Worm (Caenorhabditis elegans) whole organism, early embryonic: ENCODE results near the gene C38C6.3.

Experiments used
- aly-1 ChIP-seq: sonication (generic microtip); optimal IDR thresholded peaks from 2 replicates; lab custom pipeline; 2016; ENCODE audit warnings: missing genetic modification characterization, missing compliant biosample characterization
- ama-1 ChIP-seq: fragments of 150-350 bp; optimal IDR thresholded peaks from 2 replicates; lab custom pipeline; 2014
- ceh-13 ChIP-seq: fragments of 200-800 bp; sonication (Bioruptor generic); optimal IDR thresholded peaks from 2 replicates; lab custom pipeline; 2018; ENCODE audit warnings: mild to moderate bottlenecking, missing genetic modification characterization, missing compliant biosample characterization
- ceh-36 ChIP-seq: sonication (generic microtip); optimal IDR thresholded peaks from 2 replicates; lab custom pipeline; 2016; ENCODE audit warnings: missing genetic modification characterization, inconsistent platforms, missing compliant biosample characterization
- ets-7 ChIP-seq: sonication (generic microtip); optimal IDR thresholded peaks from 2 replicates; lab custom pipeline; 2016; ENCODE audit warnings: missing genotype, missing genetic modification characterization, missing compliant biosample characterization
- flt-1 ChIP-seq: fragments of 200-800 bp; sonication (Bioruptor generic); IDR thresholded peaks from 2 replicates; pipeline ENCODE4 v1.3.6; 2022; ENCODE audit warnings: missing genetic modification characterization, missing compliant biosample characterization
- hmg-4 ChIP-seq: fragments of 200-800 bp; sonication (Bioruptor generic); optimal IDR thresholded peaks from 2 replicates; lab custom pipeline; 2018; ENCODE audit warnings: mild to moderate bottlenecking, missing genetic modification characterization, missing compliant biosample characterization
- tbx-37 ChIP-seq: fragments of 200-800 bp; sonication (Bioruptor generic); conservative IDR thresholded peaks from 2 replicates; pipeline ENCODE4 v1.3.6; 2022; ENCODE audit warnings: missing genetic modification reagents, missing genetic modification characterization, missing compliant biosample characterization
- tra-4 ChIP-seq: sonication (generic microtip); optimal IDR thresholded peaks from 2 replicates; lab custom pipeline; 2017; ENCODE audit warnings: missing genetic modification characterization, missing compliant biosample characterization

DNA sequence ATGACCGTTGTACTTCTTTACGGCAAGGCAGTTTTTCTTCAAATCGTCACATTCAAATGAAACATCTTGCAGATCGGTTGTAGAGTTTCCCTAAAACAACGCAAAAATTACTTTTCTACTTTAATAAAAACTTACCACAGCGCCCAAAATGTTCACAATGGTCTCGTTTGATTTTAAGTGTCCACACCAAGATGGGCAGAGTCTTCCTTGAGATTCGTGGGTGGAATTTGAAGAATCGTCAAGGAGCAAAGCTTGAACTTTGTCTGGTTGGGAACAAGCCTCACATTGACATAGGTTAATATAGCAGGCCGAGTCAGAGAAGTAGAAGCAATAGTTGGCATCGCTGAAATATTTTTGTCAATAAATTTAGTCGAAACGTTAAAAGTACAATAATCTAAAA, 27.9 kb upstream of the C38C6.3 start:
- TF ChIP-seq hmg-4: no peak
- TF ChIP-seq tra-4 (tag; lab: Kevin White, UChicago): no peak
- TF ChIP-seq aly-1 (tag; lab: Kevin White, UChicago): no peak
- no peak for TF ChIP-seq flt-1
- no peak for TF ChIP-seq tbx-37 (GFP tag; lab: Robert Waterston, UW)
- no peak for TF ChIP-seq ama-1
- no peak for TF ChIP-seq ceh-13 (GFP tag; lab: Kevin White, UChicago)
- TF ChIP-seq ets-7 (tag; lab: Kevin White, UChicago): no peak
- TF ChIP-seq ceh-36 (tag; lab: Kevin White, UChicago): no peak
